Fruit fly (Drosophila melanogaster): ENCODE measurements around the gene ND-13B.

Gene ND-13B

DNA sequence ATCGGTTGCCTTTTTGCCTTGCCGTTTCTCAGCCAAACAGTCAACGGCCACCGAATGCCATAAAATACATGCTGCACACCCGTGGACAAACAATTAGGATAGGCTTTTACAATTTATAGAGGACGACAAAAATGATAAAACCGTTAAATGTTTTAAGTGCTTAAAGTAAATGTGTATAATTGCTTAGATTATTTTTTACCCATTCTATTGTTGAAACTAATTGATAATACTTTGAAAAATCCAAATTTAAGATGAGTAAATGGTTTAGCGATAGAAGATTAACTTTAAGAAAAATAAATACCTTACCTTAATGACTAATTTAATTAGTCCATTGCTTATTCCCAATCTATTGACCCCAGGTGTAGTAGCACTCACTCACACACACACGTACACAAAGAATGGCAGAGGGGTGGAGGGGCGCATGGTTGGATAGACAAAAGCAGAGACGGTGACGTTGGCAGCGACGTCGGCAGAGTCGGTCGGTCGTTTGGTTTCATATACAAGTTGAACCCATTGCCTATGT is 15.3 kb downstream of the ND-13B start (continued):
- TF ChIP-seq TFAM (GFP tag; optimal IDR thresholded peaks at IDR 0.05) = peak; percentile 65
- no peak for TF ChIP-seq CG42726 (GFP tag; IDR thresholded peaks at IDR 0.05; ENCODE audit: partially characterized antibody)
- TF ChIP-seq onecut (GFP tag; IDR thresholded peaks at IDR 0.05) = peak; percentile 91
- no peak for TF ChIP-seq unc-4 (GFP tag; IDR thresholded peaks at IDR 0.05; ENCODE audit: partially characterized antibody)
- no peak; the same call in 1 of the 2 replicates for TF ChIP-seq dan (GFP tag; IDR thresholded peaks at IDR 0.05)
- TF ChIP-seq lola (GFP tag; optimal IDR thresholded peaks at IDR 0.05) = peak in 1 of 3 experiments; percentile 95
- peak; percentile 77 for TF ChIP-seq jing (GFP tag; optimal IDR thresholded peaks at IDR 0.05)
- TF ChIP-seq CG6654 (GFP tag; optimal IDR thresholded peaks at IDR 0.05) = peak; percentile 80
- peak; percentile 90 for TF ChIP-seq jumu (GFP tag; optimal IDR thresholded peaks at IDR 0.05)
- TF ChIP-seq Vsx1 (GFP tag; optimal IDR thresholded peaks at IDR 0.05) = peak; percentile 94
- no peak for TF ChIP-seq Opbp (GFP tag; IDR thresholded peaks at IDR 0.05; ENCODE audit: partially characterized antibody)
- no peak for TF ChIP-seq CG8478 (optimal IDR thresholded peaks at IDR 0.05)
- peak; percentile 95 for TF ChIP-seq CG1233 (GFP tag; optimal IDR thresholded peaks at IDR 0.05)
- TF ChIP-seq CG10366 (GFP tag; IDR thresholded peaks at IDR 0.05) = peak; percentile 90
- TF ChIP-seq eyg (GFP tag; optimal IDR thresholded peaks at IDR 0.05) = peak; percentile 76
- no peak for TF ChIP-seq Kr (GFP tag; optimal IDR thresholded peaks at IDR 0.05)
- no peak for TF ChIP-seq Lpt (GFP tag; optimal IDR thresholded peaks at IDR 0.05)
- peak; percentile 87 for TF ChIP-seq Camta (GFP tag; optimal IDR thresholded peaks at IDR 0.05)
- TF ChIP-seq Med (GFP tag) = peak; percentile 95
- TF ChIP-seq vnd (GFP tag; IDR thresholded peaks at IDR 0.05; ENCODE audit: partially characterized antibody) = no peak
- peak; percentile 83 for TF ChIP-seq CG10654 (GFP tag; optimal IDR thresholded peaks at IDR 0.05)
- TF ChIP-seq Optix (GFP tag; IDR thresholded peaks at IDR 0.05) = no peak
- TF ChIP-seq Doc2 (GFP tag; IDR thresholded peaks at IDR 0.05) = no peak
- TF ChIP-seq CG3065 (GFP tag; optimal IDR thresholded peaks at IDR 0.05) = peak; percentile 30
- peak; percentile 91 for TF ChIP-seq sisA (GFP tag; IDR thresholded peaks at IDR 0.05)
- TF ChIP-seq tap (tag; optimal IDR thresholded peaks at IDR 0.05) = peak; percentile 93
- peak; percentile 88 for TF ChIP-seq bab2 (GFP tag; optimal IDR thresholded peaks at IDR 0.05)
- peak; percentile 33 for TF ChIP-seq CTCF (GFP tag; optimal IDR thresholded peaks at IDR 0.05)
- peak; percentile 94 for TF ChIP-seq CG15011 (GFP tag; optimal IDR thresholded peaks at IDR 0.05)
- TF ChIP-seq Xbp1 (GFP tag; optimal IDR thresholded peaks at IDR 0.05) = peak; percentile 92
- peak; percentile 90 for TF ChIP-seq Fer3 (tag; optimal IDR thresholded peaks at IDR 0.05)
- peak; percentile 85 for TF ChIP-seq CG12155 (GFP tag; optimal IDR thresholded peaks at IDR 0.05)
- peak; percentile 87 for TF ChIP-seq zfh1 (GFP tag; IDR thresholded peaks at IDR 0.05)
- TF ChIP-seq MESR4 (GFP tag; optimal IDR thresholded peaks at IDR 0.05) = peak; percentile 40
- TF ChIP-seq CG17612 (GFP tag; IDR thresholded peaks at IDR 0.05) = peak; percentile 86
- TF ChIP-seq CG10209 (GFP tag; optimal IDR thresholded peaks at IDR 0.05) = peak; percentile 96
- TF ChIP-seq kni (GFP tag; optimal IDR thresholded peaks at IDR 0.05) = peak; percentile 85
- TF ChIP-seq CG11695 (GFP tag; IDR thresholded peaks at IDR 0.05) = peak; percentile 98
- peak; percentile 35 for TF ChIP-seq Elba2 (GFP tag; optimal IDR thresholded peaks at IDR 0.05)
- TF ChIP-seq CG7963 (GFP tag; IDR thresholded peaks at IDR 0.05; ENCODE audit: partially characterized antibody) = no peak
- peak in 1 of 2 experiments; percentile 75 for TF ChIP-seq insv (GFP tag; optimal IDR thresholded peaks at IDR 0.05)
- TF ChIP-seq Fer2 (tag; optimal IDR thresholded peaks at IDR 0.05) = peak; percentile 88
- peak; percentile 90 for TF ChIP-seq CrebB (tag; optimal IDR thresholded peaks at IDR 0.05)
- TF ChIP-seq CG14860 (GFP tag; IDR thresholded peaks at IDR 0.05; ENCODE audit: partially characterized antibody) = no peak
- TF ChIP-seq Neu2 (GFP tag; optimal IDR thresholded peaks at IDR 0.05; ENCODE audit: borderline replicate concordance) = peak; percentile 40
- TF ChIP-seq CG1792 (GFP tag; optimal IDR thresholded peaks at IDR 0.05) = peak; percentile 86
- peak; percentile 96 for TF ChIP-seq Atf6 (GFP tag; IDR thresholded peaks at IDR 0.05)
- TF ChIP-seq tup (GFP tag; optimal IDR thresholded peaks at IDR 0.05) = peak; percentile 62
- no peak for TF ChIP-seq Dll (GFP tag; IDR thresholded peaks at IDR 0.05; ENCODE audit: partially characterized antibody)
- TF ChIP-seq sob (GFP tag; IDR thresholded peaks at IDR 0.05) = peak; percentile 86
- peak; percentile 73 for TF ChIP-seq exex (tag; optimal IDR thresholded peaks at IDR 0.05)
